Worm (Caenorhabditis elegans) whole organism, young adult: ENCODE data around the gene M117.1.
A peak's percentile ranks its signal among the peaks of the same experiment; 100 is the strongest.

Source experiments
- C06A6.2 ChIP-seq: fragments of 200-800 bp; sonication (Bioruptor generic); conservative IDR thresholded peaks from 2 replicates; pipeline ENCODE4 v1.3.6; 2022; ENCODE audit warnings: missing genetic modification characterization, missing compliant biosample characterization
- D2030.7 ChIP-seq: fragments of 200-800 bp; sonication (Bioruptor generic); IDR thresholded peaks from 2 replicates; pipeline ENCODE4 v1.3.6; 2022; ENCODE audit warnings: missing genetic modification reagents, missing genetic modification characterization, missing compliant biosample characterization
- F22D6.2 ChIP-seq: sonication (generic microtip); optimal IDR thresholded peaks from 2 replicates; lab custom pipeline; 2016; ENCODE audit warnings: mild to moderate bottlenecking, missing genetic modification characterization, missing compliant biosample characterization
- F23B12.7 ChIP-seq: sonication (generic microtip); optimal IDR thresholded peaks from 2 replicates; lab custom pipeline; 2017; ENCODE audit warnings: missing genetic modification characterization, mild to moderate bottlenecking, missing compliant biosample characterization, antibody characterized with exemption, moderate library complexity; ENCODE audit not compliant: insufficient read depth
- F33H1.4 ChIP-seq: fragments of 200-800 bp; sonication (Bioruptor generic); IDR thresholded peaks from 2 replicates; pipeline ENCODE4 v1.3.6; 2022; ENCODE audit warnings: missing genetic modification reagents, missing genetic modification characterization, missing compliant biosample characterization
- F39B2.1 ChIP-seq: fragments of 200-800 bp; sonication (Bioruptor generic); IDR thresholded peaks from 2 replicates; pipeline ENCODE4 v1.3.6; 2022; ENCODE audit warnings: missing genetic modification reagents, missing genetic modification characterization, missing compliant biosample characterization
- F49E8.2 ChIP-seq: sonication (generic microtip); optimal IDR thresholded peaks from 3 replicates; lab custom pipeline; 2017; ENCODE audit warnings: missing genetic modification characterization, mild to moderate bottlenecking, missing compliant biosample characterization, antibody characterized with exemption, moderate library complexity; ENCODE audit not compliant: insufficient read depth
- K11D2.4 ChIP-seq: fragments of 200-800 bp; sonication (Bioruptor generic); IDR thresholded peaks from 2 replicates; pipeline ENCODE4 v1.3.6; 2022; ENCODE audit warnings: missing genetic modification reagents, missing genetic modification characterization, missing compliant biosample characterization
- K12H6.12 ChIP-seq: fragments of 200-800 bp; sonication (Bioruptor generic); optimal IDR thresholded peaks from 2 replicates; lab custom pipeline; 2018; ENCODE audit warnings: mild to moderate bottlenecking, missing genetic modification characterization, missing compliant biosample characterization
- T07F8.4 ChIP-seq: sonication (generic microtip); optimal IDR thresholded peaks from 2 replicates; lab custom pipeline; 2016; ENCODE audit warnings: mild to moderate bottlenecking, missing genetic modification characterization, moderate library complexity, missing compliant biosample characterization
- Y53G8AR.9 ChIP-seq: fragments of 200-800 bp; sonication (Bioruptor generic); conservative IDR thresholded peaks from 2 replicates; pipeline ENCODE4 v1.3.6; 2022; ENCODE audit warnings: missing genetic modification reagents, missing genetic modification characterization, missing compliant biosample characterization
- Y79H2A.3 ChIP-seq: fragments of 200-800 bp; sonication (Bioruptor generic); conservative IDR thresholded peaks from 2 replicates; pipeline ENCODE4 v1.3.6; 2022; ENCODE audit warnings: missing genetic modification reagents, missing genetic modification characterization, missing compliant biosample characterization
- aptf-2 ChIP-seq: fragments of 200-800 bp; sonication (Bioruptor generic); conservative IDR thresholded peaks from 2 replicates; pipeline ENCODE4 v1.3.6; 2022; ENCODE audit warnings: missing genetic modification reagents, missing genetic modification characterization, missing compliant biosample characterization
- atf-7 ChIP-seq: sonication (generic microtip); optimal IDR thresholded peaks from 2 replicates; lab custom pipeline; 2017; ENCODE audit warnings: mild to moderate bottlenecking, missing genetic modification characterization, missing compliant biosample characterization
- athp-1 ChIP-seq: sonication (generic microtip); optimal IDR thresholded peaks from 2 replicates; lab custom pipeline; 2017; ENCODE audit warnings: mild to moderate bottlenecking, missing genetic modification characterization, missing compliant biosample characterization
- attf-5 ChIP-seq: fragments of 200-800 bp; sonication (Bioruptor generic); optimal IDR thresholded peaks from 2 replicates; lab custom pipeline; 2018; ENCODE audit warnings: mild to moderate bottlenecking, missing genetic modification characterization, missing compliant biosample characterization
- cebp-2 ChIP-seq: fragments of 200-800 bp; sonication (Bioruptor generic); IDR thresholded peaks from 2 replicates; pipeline ENCODE4 v1.3.6; 2022; ENCODE audit warnings: missing genetic modification characterization, missing compliant biosample characterization
- ceh-40 ChIP-seq: fragments of 200-800 bp; sonication (Bioruptor generic); IDR thresholded peaks from 2 replicates; pipeline ENCODE4 v1.3.6; 2022; ENCODE audit warnings: missing genetic modification characterization, missing compliant biosample characterization
- ceh-58 ChIP-seq: fragments of 200-800 bp; sonication (Bioruptor generic); IDR thresholded peaks from 2 replicates; pipeline ENCODE4 v1.3.6; 2022; ENCODE audit warnings: missing genetic modification characterization, missing compliant biosample characterization
- chd-7 ChIP-seq: sonication (generic microtip); optimal IDR thresholded peaks from 2 replicates; lab custom pipeline; 2016; ENCODE audit warnings: mild to moderate bottlenecking, missing genetic modification characterization, moderate library complexity, missing compliant biosample characterization
- die-1 ChIP-seq: sonication (generic microtip); optimal IDR thresholded peaks from 2 replicates; lab custom pipeline; 2016; ENCODE audit warnings: missing genotype, mild to moderate bottlenecking, missing genetic modification characterization, missing compliant biosample characterization
- dox-1 ChIP-seq: fragments of 200-800 bp; sonication (Bioruptor generic); IDR thresholded peaks from 2 replicates; pipeline ENCODE4 v1.3.6; 2022; ENCODE audit warnings: missing genetic modification reagents, missing genetic modification characterization, missing compliant biosample characterization
- egl-44 ChIP-seq: fragments of 200-800 bp; sonication (Bioruptor generic); IDR thresholded peaks from 2 replicates; pipeline ENCODE4 v1.3.6; 2022; ENCODE audit warnings: missing genetic modification reagents, missing genetic modification characterization, missing compliant biosample characterization
- egrh-3 ChIP-seq: fragments of 200-800 bp; sonication (Bioruptor generic); IDR thresholded peaks from 2 replicates; pipeline ENCODE4 v1.3.6; 2022; ENCODE audit warnings: missing genetic modification reagents, missing genetic modification characterization, missing compliant biosample characterization
- ekl-4 ChIP-seq: fragments of 200-800 bp; sonication (Bioruptor generic); IDR thresholded peaks from 2 replicates; pipeline ENCODE4 v1.3.6; 2022; ENCODE audit warnings: missing genetic modification reagents, missing genetic modification characterization, missing compliant biosample characterization
- gei-17 ChIP-seq: fragments of 200-800 bp; sonication (Bioruptor generic); optimal IDR thresholded peaks from 2 replicates; lab custom pipeline; 2018; ENCODE audit warnings: mild to moderate bottlenecking, missing genetic modification characterization, missing compliant biosample characterization
- him-1 ChIP-seq: sonication (generic microtip); optimal IDR thresholded peaks from 2 replicates; lab custom pipeline; 2016; ENCODE audit warnings: missing genotype, missing genetic modification reagents, missing genetic modification characterization, missing compliant biosample characterization
- hlh-12 ChIP-seq: sonication (generic microtip); optimal IDR thresholded peaks from 2 replicates; lab custom pipeline; 2016; ENCODE audit warnings: missing genetic modification characterization, missing compliant biosample characterization
- hmg-1.2 ChIP-seq: fragments of 200-800 bp; sonication (Bioruptor generic); IDR thresholded peaks from 2 replicates; pipeline ENCODE4 v1.3.6; 2022; ENCODE audit warnings: missing genetic modification reagents, missing genetic modification characterization, missing compliant biosample characterization
- hrde-1 ChIP-seq: sonication (generic microtip); optimal IDR thresholded peaks from 2 replicates; lab custom pipeline; 2016; ENCODE audit warnings: missing genetic modification characterization, mild to moderate bottlenecking, missing compliant biosample characterization, moderate library complexity, missing genotype, missing genetic modification reagents, borderline replicate concordance
- let-607 ChIP-seq, 2 experiments: fragments of 200-800 bp in 1 of 2; sonication (Bioruptor generic) in 1 of 2; sonication (generic microtip) in 1 of 2; optimal IDR thresholded peaks; 2 replicates each; lab custom pipeline; 2016 to 2018; ENCODE audit warnings: mild to moderate bottlenecking in 2 of 2, missing compliant biosample characterization in 2 of 2, missing genetic modification characterization in 2 of 2, moderate library complexity in 2 of 2, missing genotype in 1 of 2
- lin-26 ChIP-seq: fragments of 200-800 bp; sonication (Bioruptor generic); IDR thresholded peaks from 2 replicates; pipeline ENCODE4 v1.3.6; 2022; ENCODE audit warnings: missing genetic modification reagents, missing genetic modification characterization, missing compliant biosample characterization
- lin-40 ChIP-seq: sonication (generic microtip); optimal IDR thresholded peaks from 2 replicates; lab custom pipeline; 2016; ENCODE audit warnings: missing genetic modification characterization, mild to moderate bottlenecking, missing compliant biosample characterization, missing genotype, missing genetic modification reagents
- lin-54 ChIP-seq: fragments of 200-800 bp; sonication (Bioruptor generic); optimal IDR thresholded peaks from 2 replicates; lab custom pipeline; 2018; ENCODE audit warnings: mild to moderate bottlenecking, missing genetic modification characterization, missing compliant biosample characterization
- lsy-27 ChIP-seq: sonication (generic microtip); optimal IDR thresholded peaks from 2 replicates; lab custom pipeline; 2017; ENCODE audit warnings: missing genetic modification characterization, mild to moderate bottlenecking, missing compliant biosample characterization, antibody characterized with exemption, missing genotype, borderline replicate concordance; ENCODE audit not compliant: insufficient read depth
- madf-10 ChIP-seq: sonication (generic microtip); optimal IDR thresholded peaks from 2 replicates; lab custom pipeline; 2016; ENCODE audit warnings: mild to moderate bottlenecking, missing genetic modification characterization, missing compliant biosample characterization
- mxl-1 ChIP-seq: sonication (generic microtip); optimal IDR thresholded peaks from 2 replicates; lab custom pipeline; 2016; ENCODE audit warnings: missing genetic modification characterization, missing compliant biosample characterization
- nhr-80 ChIP-seq: sonication (generic microtip); optimal IDR thresholded peaks from 2 replicates; lab custom pipeline; 2016; ENCODE audit warnings: missing genetic modification characterization, missing compliant biosample characterization
- pbrm-1 ChIP-seq: fragments of 200-800 bp; sonication (Bioruptor generic); IDR thresholded peaks from 2 replicates; pipeline ENCODE4 v1.3.6; 2022; ENCODE audit warnings: missing genetic modification reagents, missing genetic modification characterization, missing compliant biosample characterization
- rcor-1 ChIP-seq: fragments of 200-800 bp; sonication (Bioruptor generic); IDR thresholded peaks from 2 replicates; pipeline ENCODE4 v1.3.6; 2022; ENCODE audit warnings: missing genetic modification reagents, missing genetic modification characterization, missing compliant biosample characterization
- rec-8 ChIP-seq, 2 experiments: sonication (generic microtip); optimal IDR thresholded peaks; 2 replicates each; lab custom pipeline; 2016; ENCODE audit warnings: mild to moderate bottlenecking in 2 of 2, missing genetic modification characterization in 2 of 2, missing genetic modification reagents in 2 of 2, missing genotype in 2 of 2, missing biosample characterization in 1 of 2, missing compliant biosample characterization in 1 of 2, moderate library complexity in 1 of 2
- snpc-1.1 ChIP-seq: sonication (generic microtip); optimal IDR thresholded peaks from 2 replicates; lab custom pipeline; 2017; ENCODE audit warnings: missing genetic modification characterization, mild to moderate bottlenecking, missing compliant biosample characterization, antibody characterized with exemption, moderate library complexity, missing genotype, missing genetic modification reagents; ENCODE audit not compliant: insufficient read depth
- snpc-4 ChIP-seq, 5 experiments: fragments of 150-350 bp in 1 of 5; sonication (generic microtip) in 4 of 5; optimal IDR thresholded peaks; 2 replicates each; lab custom pipeline; 2014 to 2018; ENCODE audit warnings: missing genetic modification characterization in 5 of 5, missing biosample characterization in 3 of 5, antibody characterized with exemption in 2 of 5, mild to moderate bottlenecking in 2 of 5, missing compliant biosample characterization in 2 of 5, missing genotype in 2 of 5, moderate library complexity in 2 of 5, missing genetic modification reagents in 1 of 5
- somi-1 ChIP-seq: fragments of 200-800 bp; sonication (Bioruptor generic); optimal IDR thresholded peaks from 2 replicates; lab custom pipeline; 2018; ENCODE audit warnings: mild to moderate bottlenecking, missing genetic modification characterization, missing compliant biosample characterization
- zim-3 ChIP-seq: sonication (generic microtip); optimal IDR thresholded peaks from 2 replicates; lab custom pipeline; 2017; ENCODE audit warnings: mild to moderate bottlenecking, missing genetic modification characterization, moderate library complexity, missing compliant biosample characterization

Gene M117.1

ce11 chrIV:11809047-11809446, 5.0 kb upstream of the M117.1 start:
- no peak for TF ChIP-seq cebp-2
- no peak for TF ChIP-seq F49E8.2 (tag; lab: Kevin White, UChicago)
- TF ChIP-seq rec-8 (tag; optimal IDR thresholded peaks at IDR 0.05; lab: Kevin White, UChicago): no peak
- TF ChIP-seq F39B2.1 (GFP tag; lab: Robert Waterston, UW): no peak
- TF ChIP-seq F23B12.7 (tag; lab: Kevin White, UChicago): no peak
- TF ChIP-seq hlh-12 (tag; lab: Kevin White, UChicago): no peak
- no peak for TF ChIP-seq hrde-1 (tag; lab: Kevin White, UChicago)
- no peak for TF ChIP-seq Y79H2A.3 (GFP tag; lab: Robert Waterston, UW)
- TF ChIP-seq lin-40: no peak
- no peak for TF ChIP-seq lsy-27 (tag; lab: Kevin White, UChicago)
- TF ChIP-seq D2030.7 (GFP tag; lab: Robert Waterston, UW): no peak
- no peak for TF ChIP-seq zim-3 (tag; lab: Kevin White, UChicago)
- no peak for TF ChIP-seq snpc-1.1

DNA sequence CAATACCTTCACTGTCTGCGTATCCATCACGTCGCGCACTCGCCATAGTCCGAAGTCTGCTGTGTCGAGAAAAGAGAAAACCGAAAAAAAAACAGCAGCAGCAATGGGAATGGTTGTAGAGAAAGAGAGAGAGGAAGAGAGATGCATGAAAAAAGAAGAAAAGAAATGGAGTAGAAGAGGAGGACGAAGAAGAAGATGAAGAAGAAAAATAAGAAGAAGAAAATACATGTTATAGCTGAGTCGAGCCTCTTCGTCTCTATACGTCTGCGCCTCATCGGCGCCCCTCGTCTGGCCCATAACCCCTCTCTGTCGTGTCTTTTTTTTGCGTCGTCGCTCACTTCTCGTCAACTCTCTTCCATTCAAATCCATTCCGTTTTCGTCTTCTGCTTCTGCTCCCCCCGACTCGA, 4.3 kb upstream of the M117.1 start:
- no peak for TF ChIP-seq him-1 (tag; lab: Kevin White, UChicago)
- TF ChIP-seq atf-7 (tag; lab: Kevin White, UChicago): peak; percentile 20
- peak; percentile 24 for TF ChIP-seq F23B12.7 (tag; lab: Kevin White, UChicago)
- no peak for TF ChIP-seq ceh-58
- no peak for TF ChIP-seq aptf-2 (GFP tag; lab: Robert Waterston, UW)
- no peak for TF ChIP-seq lin-54
- TF ChIP-seq hmg-1.2 (GFP tag; lab: Robert Waterston, UW): peak; percentile 65; the same call in 1 of the 2 replicates
- TF ChIP-seq K11D2.4: peak; percentile 50; the same call in 1 of the 2 replicates
- no peak for TF ChIP-seq F33H1.4 (GFP tag; lab: Robert Waterston, UW)
- TF ChIP-seq ceh-40 (GFP tag; lab: Robert Waterston, UW): no peak
- TF ChIP-seq egl-44 (GFP tag; lab: Robert Waterston, UW): 0 out of 2 replicates have a peak, but pooled peaks have one; percentile 27
- no peak for TF ChIP-seq dox-1 (GFP tag; lab: Robert Waterston, UW)
- TF ChIP-seq athp-1 (tag; lab: Kevin White, UChicago): no peak
- peak; percentile 40 for TF ChIP-seq madf-10 (tag; lab: Kevin White, UChicago)
- peak; percentile 69 for TF ChIP-seq K12H6.12 (tag; lab: Kevin White, UChicago)
- 0 out of 2 replicates have a peak, but pooled peaks have one; percentile 3 for TF ChIP-seq egrh-3 (GFP tag; lab: Robert Waterston, UW)
- TF ChIP-seq nhr-80 (tag; lab: Kevin White, UChicago): peak; percentile 21
- 0 out of 2 replicates have a peak, but pooled peaks have one; percentile 26 for TF ChIP-seq rcor-1 (GFP tag; lab: Robert Waterston, UW)
- no peak for TF ChIP-seq Y53G8AR.9 (GFP tag; lab: Robert Waterston, UW)
- TF ChIP-seq ekl-4 (GFP tag; lab: Robert Waterston, UW): no peak
- 0 out of 2 replicates have a peak, but pooled peaks have one; percentile 16 for TF ChIP-seq pbrm-1 (GFP tag; lab: Robert Waterston, UW)
- no peak for TF ChIP-seq snpc-4 (GFP tag; optimal IDR thresholded peaks at IDR 0.05; lab: Kevin White, UChicago)
- TF ChIP-seq snpc-4 (tag; optimal IDR thresholded peaks at IDR 0.05; lab: Kevin White, UChicago): peak in 1 of 4 experiments; percentile 28
- TF ChIP-seq chd-7: peak; percentile 18
- TF ChIP-seq attf-5 (GFP tag; lab: Kevin White, UChicago): peak; percentile 86
- peak; percentile 75 for TF ChIP-seq somi-1 (GFP tag; lab: Kevin White, UChicago)
- peak; percentile 74 for TF ChIP-seq lin-40
- peak; percentile 69; the same call in 1 of the 2 replicates for TF ChIP-seq lin-26 (GFP tag; lab: Robert Waterston, UW)
- no peak for TF ChIP-seq let-607 (tag; optimal IDR thresholded peaks at IDR 0.05; lab: Kevin White, UChicago)
- no peak for TF ChIP-seq T07F8.4 (tag; lab: Kevin White, UChicago)
- TF ChIP-seq C06A6.2 (GFP tag; lab: Robert Waterston, UW): 0 out of 2 replicates have a peak, but pooled peaks have one; percentile 15
- no peak for TF ChIP-seq mxl-1 (tag; lab: Kevin White, UChicago)
- no peak for TF ChIP-seq F22D6.2
- peak; percentile 34 for TF ChIP-seq die-1 (tag; lab: Kevin White, UChicago)
- no peak for TF ChIP-seq gei-17 (GFP tag; lab: Kevin White, UChicago)
- TF ChIP-seq hlh-12 (tag; lab: Kevin White, UChicago): no peak
